Fruit fly (Drosophila melanogaster) whole organism, embryonic: Measurements from ENCODE around the gene RpL37A.

ENCODE experiments used
- Atf6 ChIP-seq: fragments of 200-800 bp; sonication (Bioruptor generic); IDR thresholded peaks from 2 replicates; pipeline ENCODE4 v1.3.6; 2022; ENCODE audit warnings: missing biosample characterization, missing genetic modification characterization
- B-H2 ChIP-seq: fragments of 200-800 bp; sonication (Bioruptor generic); optimal IDR thresholded peaks from 2 replicates; lab custom pipeline; 2018; ENCODE audit warnings: missing biosample characterization, mild to moderate bottlenecking, missing genetic modification characterization
- BtbVII ChIP-seq: fragments of 200-800 bp; sonication (Bioruptor generic); optimal IDR thresholded peaks from 3 replicates; lab custom pipeline; 2017; ENCODE audit warnings: missing biosample characterization, mild to moderate bottlenecking, missing genetic modification characterization
- CG1024 ChIP-seq: fragments of 200-800 bp; sonication (Bioruptor generic); IDR thresholded peaks from 2 replicates; pipeline ENCODE4 v1.3.6; 2022; ENCODE audit warnings: missing biosample characterization, missing genetic modification characterization
- CG10543 ChIP-seq: fragments of 200-800 bp; sonication (Bioruptor generic); optimal IDR thresholded peaks from 3 replicates; lab custom pipeline; 2017; ENCODE audit warnings: missing biosample characterization, mild to moderate bottlenecking, missing genetic modification characterization, moderate library complexity
- CG12071 ChIP-seq: fragments of 200-800 bp; sonication (Bioruptor generic); optimal IDR thresholded peaks from 3 replicates; lab custom pipeline; 2018; ENCODE audit warnings: missing biosample characterization, mild to moderate bottlenecking, missing genetic modification characterization
- CG12769 ChIP-seq: fragments of 200-800 bp; sonication (Bioruptor generic); optimal IDR thresholded peaks from 2 replicates; lab custom pipeline; 2019; ENCODE audit warnings: missing biosample characterization, mild to moderate bottlenecking, missing genetic modification characterization, moderate library complexity
- CG13296 ChIP-seq: fragments of 200-800 bp; sonication (Bioruptor generic); optimal IDR thresholded peaks from 3 replicates; lab custom pipeline; 2018; ENCODE audit warnings: missing biosample characterization, mild to moderate bottlenecking, missing genetic modification characterization
- CG13894 ChIP-seq: fragments of 200-800 bp; sonication (Bioruptor generic); optimal IDR thresholded peaks from 3 replicates; lab custom pipeline; 2018; ENCODE audit warnings: missing biosample characterization, mild to moderate bottlenecking, missing genetic modification characterization, moderate library complexity
- CG14050 ChIP-seq: fragments of 200-800 bp; sonication (Bioruptor generic); IDR thresholded peaks from 3 replicates; pipeline ENCODE4 v1.3.6; 2022; ENCODE audit warnings: missing biosample characterization, missing genetic modification characterization
- CG2199 ChIP-seq: fragments of 200-800 bp; sonication (Bioruptor generic); IDR thresholded peaks from 3 replicates; pipeline ENCODE4 v1.3.6; 2022; ENCODE audit warnings: missing biosample characterization, missing genetic modification characterization
- CG2678 ChIP-seq: fragments of 200-800 bp; sonication (Bioruptor generic); optimal IDR thresholded peaks from 3 replicates; lab custom pipeline; 2019; ENCODE audit warnings: missing biosample characterization, mild to moderate bottlenecking, missing genetic modification characterization, moderate library complexity
- CG3281 ChIP-seq: fragments of 200-800 bp; sonication (Bioruptor generic); optimal IDR thresholded peaks from 3 replicates; lab custom pipeline; 2017; ENCODE audit warnings: missing biosample characterization, mild to moderate bottlenecking, missing genetic modification characterization
- CG34376 ChIP-seq: fragments of 200-800 bp; sonication (Bioruptor generic); optimal IDR thresholded peaks from 2 replicates; lab custom pipeline; 2018; ENCODE audit warnings: missing biosample characterization, mild to moderate bottlenecking, missing genetic modification characterization
- CG7987 ChIP-seq: fragments of 200-800 bp; sonication (Bioruptor generic); optimal IDR thresholded peaks from 2 replicates; lab custom pipeline; 2018; ENCODE audit warnings: missing biosample characterization, mild to moderate bottlenecking, missing genetic modification characterization, moderate library complexity
- CG8924 ChIP-seq: fragments of 200-800 bp; optimal IDR thresholded peaks from 3 replicates; lab custom pipeline; 2019; ENCODE audit warnings: missing biosample characterization, mild to moderate bottlenecking, missing genetic modification characterization, moderate library complexity
- CHES-1-like ChIP-seq: fragments of 200-800 bp; sonication (Bioruptor generic); optimal IDR thresholded peaks from 2 replicates; lab custom pipeline; 2016; ENCODE audit warnings: missing biosample characterization, missing genetic modification characterization
- CrebB ChIP-seq: fragments of 200-800 bp; sonication (Bioruptor generic); optimal IDR thresholded peaks from 3 replicates; lab custom pipeline; 2018; ENCODE audit warnings: missing biosample characterization, mild to moderate bottlenecking, missing genetic modification characterization
- D19A ChIP-seq: fragments of 200-800 bp; optimal IDR thresholded peaks from 3 replicates; lab custom pipeline; 2019; ENCODE audit warnings: missing biosample characterization, mild to moderate bottlenecking, missing genetic modification characterization, moderate library complexity
- E2f1 ChIP-seq: fragments of 200-800 bp; sonication (Bioruptor generic); IDR thresholded peaks from 2 replicates; pipeline ENCODE4 v1.3.6; 2022; ENCODE audit warnings: missing biosample characterization, missing genetic modification characterization
- Eip74EF ChIP-seq, 2 experiments: fragments of 200-800 bp in 1 of 2; fragments of >200 bp in 1 of 2; sonication (Bioruptor generic) in 1 of 2; optimal IDR thresholded peaks; 2 replicates each; lab custom pipeline; 2017 to 2019; ENCODE audit warnings: missing biosample characterization in 2 of 2, missing genetic modification characterization in 2 of 2, mild to moderate bottlenecking in 1 of 2, moderate library complexity in 1 of 2
- Fer1 ChIP-seq: fragments of 200-800 bp; sonication (Bioruptor generic); optimal IDR thresholded peaks from 2 replicates; lab custom pipeline; 2017; ENCODE audit warnings: missing biosample characterization, mild to moderate bottlenecking, missing genetic modification characterization
- Hand ChIP-seq: fragments of 200-800 bp; sonication (Bioruptor generic); optimal IDR thresholded peaks from 2 replicates; lab custom pipeline; 2017; ENCODE audit warnings: mild to moderate bottlenecking, missing biosample characterization, missing genetic modification reagents, missing genetic modification characterization
- HmgZ ChIP-seq: fragments of 200-800 bp; sonication (Bioruptor generic); optimal IDR thresholded peaks from 2 replicates; lab custom pipeline; 2018; ENCODE audit warnings: missing biosample characterization, mild to moderate bottlenecking, missing genetic modification characterization
- Hmr ChIP-seq: fragments of 200-800 bp; sonication (Bioruptor generic); optimal IDR thresholded peaks from 3 replicates; lab custom pipeline; 2017; ENCODE audit warnings: mild to moderate bottlenecking, missing biosample characterization, missing genetic modification reagents, missing genetic modification characterization
- Meics ChIP-seq: fragments of 200-800 bp; sonication (Bioruptor generic); optimal IDR thresholded peaks from 2 replicates; lab custom pipeline; 2017; ENCODE audit warnings: missing biosample characterization, mild to moderate bottlenecking, missing genetic modification characterization
- Nf-YC ChIP-seq: fragments of 200-800 bp; optimal IDR thresholded peaks from 3 replicates; lab custom pipeline; 2019; ENCODE audit warnings: missing biosample characterization, mild to moderate bottlenecking, missing genetic modification characterization, moderate library complexity
- PHDP ChIP-seq: fragments of 200-800 bp; sonication (Bioruptor generic); optimal IDR thresholded peaks from 3 replicates; lab custom pipeline; 2018; ENCODE audit warnings: missing biosample characterization, mild to moderate bottlenecking, missing genetic modification characterization, moderate library complexity
- Rfx ChIP-seq: fragments of 200-800 bp; sonication (Bioruptor generic); IDR thresholded peaks from 2 replicates; pipeline ENCODE4 v1.3.6; 2022; ENCODE audit warnings: missing biosample characterization, missing genetic modification characterization
- Vsx1 ChIP-seq: fragments of 200-800 bp; sonication (Bioruptor generic); optimal IDR thresholded peaks from 2 replicates; lab custom pipeline; 2017; ENCODE audit warnings: missing biosample characterization, mild to moderate bottlenecking, missing genetic modification characterization, missing genetic modification reagents
- abd-A ChIP-seq: fragments of 200-800 bp; sonication (Bioruptor generic); optimal IDR thresholded peaks from 3 replicates; lab custom pipeline; 2019; ENCODE audit warnings: missing biosample characterization, mild to moderate bottlenecking, missing genetic modification characterization, moderate library complexity
- chinmo ChIP-seq: fragments of 200-800 bp; sonication (Bioruptor generic); IDR thresholded peaks from 4 replicates; pipeline ENCODE4 v1.3.6; 2022; ENCODE audit warnings: missing biosample characterization, missing genetic modification characterization; ENCODE audit not compliant: partially characterized antibody
- en ChIP-seq: fragments of 200-800 bp; sonication (Bioruptor generic); optimal IDR thresholded peaks from 2 replicates; lab custom pipeline; 2016; ENCODE audit warnings: missing biosample characterization, missing genetic modification characterization
- exex ChIP-seq: fragments of 200-800 bp; sonication (Bioruptor generic); optimal IDR thresholded peaks from 4 replicates; lab custom pipeline; 2018; ENCODE audit warnings: missing biosample characterization, mild to moderate bottlenecking, missing genetic modification characterization, moderate library complexity
- grau ChIP-seq: fragments of 200-800 bp; optimal IDR thresholded peaks from 3 replicates; lab custom pipeline; 2019; ENCODE audit warnings: missing biosample characterization, mild to moderate bottlenecking, missing genetic modification characterization, moderate library complexity
- grn ChIP-seq: fragments of 200-800 bp; sonication (Bioruptor generic); optimal IDR thresholded peaks from 3 replicates; lab custom pipeline; 2017; ENCODE audit warnings: missing biosample characterization, missing genetic modification characterization
- lab ChIP-seq: fragments of 200-800 bp; sonication (Bioruptor generic); optimal IDR thresholded peaks from 3 replicates; lab custom pipeline; 2017; ENCODE audit warnings: missing biosample characterization, missing genetic modification characterization, mild to moderate bottlenecking, moderate library complexity, missing genetic modification reagents
- lbe ChIP-seq: fragments of 200-800 bp; sonication (Bioruptor generic); optimal IDR thresholded peaks from 2 replicates; lab custom pipeline; 2016; ENCODE audit warnings: missing biosample characterization, mild to moderate bottlenecking, missing genetic modification characterization
- mirr ChIP-seq: fragments of 200-800 bp; sonication (Bioruptor generic); optimal IDR thresholded peaks from 3 replicates; lab custom pipeline; 2018; ENCODE audit warnings: missing biosample characterization, mild to moderate bottlenecking, missing genetic modification characterization
- oc ChIP-seq: fragments of 200-800 bp; sonication (Bioruptor generic); optimal IDR thresholded peaks from 2 replicates; lab custom pipeline; 2018; ENCODE audit warnings: missing biosample characterization, mild to moderate bottlenecking, missing genetic modification characterization, moderate library complexity
- odd ChIP-seq: fragments of 200-800 bp; sonication (Bioruptor generic); optimal IDR thresholded peaks from 2 replicates; lab custom pipeline; 2017; ENCODE audit warnings: missing biosample characterization, mild to moderate bottlenecking, missing genetic modification characterization
- run ChIP-seq: fragments of 200-800 bp; sonication (Bioruptor generic); optimal IDR thresholded peaks from 3 replicates; lab custom pipeline; 2018; ENCODE audit warnings: missing biosample characterization, mild to moderate bottlenecking, missing genetic modification characterization
- sd ChIP-seq: fragments of 200-800 bp; sonication (Bioruptor generic); optimal IDR thresholded peaks from 3 replicates; lab custom pipeline; 2018; ENCODE audit warnings: missing biosample characterization, mild to moderate bottlenecking, missing genetic modification characterization, moderate library complexity
- sens ChIP-seq: fragments of 200-800 bp; sonication (Bioruptor generic); peaks from one replicate; lab custom pipeline; 2016; ENCODE audit warnings: missing biosample characterization, missing genetic modification characterization
- sens-2 ChIP-seq: fragments of 200-800 bp; sonication (Bioruptor generic); IDR thresholded peaks from 2 replicates; pipeline ENCODE4 v1.3.6; 2022; ENCODE audit warnings: missing biosample characterization, missing genetic modification characterization
- seq ChIP-seq: fragments of 200-800 bp; sonication (Bioruptor generic); IDR thresholded peaks from 2 replicates; pipeline ENCODE4 v1.3.6; 2022; ENCODE audit warnings: missing biosample characterization, missing genetic modification characterization
- sug ChIP-seq: fragments of 200-800 bp; optimal IDR thresholded peaks from 2 replicates; lab custom pipeline; 2019; ENCODE audit warnings: missing biosample characterization, mild to moderate bottlenecking, missing genetic modification characterization, moderate library complexity
- vvl ChIP-seq: fragments of 200-800 bp; sonication (Bioruptor generic); IDR thresholded peaks from 2 replicates; pipeline ENCODE4 v1.3.6; 2022; ENCODE audit warnings: missing biosample characterization, missing genetic modification characterization
- z ChIP-seq: fragments of 200-800 bp; sonication (Bioruptor generic); IDR thresholded peaks from 3 replicates; pipeline ENCODE4 v1.3.6; 2022; ENCODE audit warnings: missing biosample characterization, missing genetic modification characterization

Gene RpL37A

dm6 chr2L:5095350-5095962 is 24.7 kb downstream of the RpL37A start:
- no peak for TF ChIP-seq Vsx1
- TF ChIP-seq BtbVII, result peak; percentile 15
- peak; percentile 6 for TF ChIP-seq CrebB (tag; lab: Kevin White, UChicago)
- TF ChIP-seq chinmo (GFP tag; lab: Robert Waterston, UW), result peak; percentile 91; the same call in 3 of the 4 replicates
- TF ChIP-seq exex (tag; lab: Kevin White, UChicago), result peak; percentile 76
- peak; percentile 2 for TF ChIP-seq HmgZ (tag; lab: Kevin White, UChicago)
- peak; percentile 54 for TF ChIP-seq sug (tag; lab: Kevin White, UChicago)
- no peak for TF ChIP-seq CG1024 (GFP tag; lab: Robert Waterston, UW)
- peak; percentile 84 for TF ChIP-seq CG34376 (GFP tag; lab: Kevin White, UChicago)
- peak; percentile 12 for TF ChIP-seq Meics (GFP tag; lab: Kevin White, UChicago)
- TF ChIP-seq sens-2, result no peak
- peak; percentile 21 for TF ChIP-seq CG7987 (GFP tag; lab: Kevin White, UChicago)
- peak; percentile 23 for TF ChIP-seq PHDP (tag; lab: Kevin White, UChicago)
- peak; percentile 65 for TF ChIP-seq vvl (GFP tag; lab: Robert Waterston, UW)
- TF ChIP-seq CG8924 (tag; lab: Kevin White, UChicago), result peak; percentile 2
- peak; percentile 8 for TF ChIP-seq lbe (GFP tag; lab: Kevin White, UChicago)
- peak; percentile 26 for TF ChIP-seq Hmr (GFP tag; lab: Kevin White, UChicago)
- peak; percentile 59 for TF ChIP-seq CG13296
- peak; percentile 83 for TF ChIP-seq CG12769 (tag; lab: Kevin White, UChicago)
- 0 out of 2 replicates have a peak, but pooled peaks have one; percentile 8 for TF ChIP-seq Rfx (GFP tag; lab: Robert Waterston, UW)
- peak; percentile 10 for TF ChIP-seq CG12071
- peak; percentile 70 for TF ChIP-seq run (tag; lab: Kevin White, UChicago)
- TF ChIP-seq abd-A, result peak; percentile 38
- peak; percentile 24 for TF ChIP-seq Fer1 (GFP tag; lab: Kevin White, UChicago)
- TF ChIP-seq sd (tag; lab: Kevin White, UChicago), result peak; percentile 69
- peak; percentile 51 for TF ChIP-seq CG2678
- TF ChIP-seq Atf6 (GFP tag; lab: Robert Waterston, UW), result 0 out of 2 replicates have a peak, but pooled peaks have one; percentile 22
- TF ChIP-seq grau (tag; lab: Kevin White, UChicago), result no peak
- no peak for TF ChIP-seq odd
- TF ChIP-seq seq (GFP tag; lab: Robert Waterston, UW), result no peak
- TF ChIP-seq z (GFP tag; lab: Robert Waterston, UW), result no peak
- TF ChIP-seq Eip74EF (GFP tag; optimal IDR thresholded peaks at IDR 0.05; lab: Kevin White, UChicago), result peak in 1 of 2 experiments; percentile 92
- peak; percentile 14 for TF ChIP-seq lab (GFP tag; lab: Kevin White, UChicago)
- TF ChIP-seq grn (GFP tag; lab: Kevin White, UChicago), result peak; percentile 38
- TF ChIP-seq CG10543 (GFP tag; lab: Kevin White, UChicago), result peak; percentile 74
- no peak for TF ChIP-seq CHES-1-like (GFP tag; lab: Kevin White, UChicago)
- TF ChIP-seq CG13894 (tag; lab: Kevin White, UChicago), result peak; percentile 65
- peak; percentile 13 for TF ChIP-seq CG3281 (GFP tag; lab: Kevin White, UChicago)
- TF ChIP-seq CG2199 (GFP tag; lab: Robert Waterston, UW), result 0 out of 3 replicates have a peak, but pooled peaks have one; percentile 14
- TF ChIP-seq sens, result peak; percentile 75
- peak; percentile 8 for TF ChIP-seq Nf-YC (tag; lab: Kevin White, UChicago)
- TF ChIP-seq CG14050 (GFP tag; lab: Robert Waterston, UW), result no peak
- peak; percentile 5 for TF ChIP-seq D19A
- peak; percentile 17 for TF ChIP-seq oc
- TF ChIP-seq Hand (GFP tag; lab: Kevin White, UChicago), result peak; percentile 5
- no peak for TF ChIP-seq E2f1 (GFP tag; lab: Robert Waterston, UW)
- TF ChIP-seq B-H2 (GFP tag; lab: Kevin White, UChicago), result peak; percentile 13
- no peak for TF ChIP-seq en (GFP tag; lab: Kevin White, UChicago)
- TF ChIP-seq mirr, result peak; percentile 65
